Worm (Caenorhabditis elegans): ENCODE data around the gene npax-1.

ce11 chrII:7345858-7346257 lies 14.7 kb upstream of the npax-1 start:
- TF ChIP-seq dao-5 (tag; optimal IDR thresholded peaks at IDR 0.05) (no peak), him-1 (tag; optimal IDR thresholded peaks at IDR 0.05) (no peak), W03F9.2 (tag; optimal IDR thresholded peaks at IDR 0.05) (no peak)
